Worm (Caenorhabditis elegans) whole organism, young adult: Measurements from ENCODE around the gene C35A5.3.

Experiments
- T26A5.8 ChIP-seq: sonication (generic microtip); optimal IDR thresholded peaks from 2 replicates; lab custom pipeline; 2016; ENCODE audit warnings: missing genetic modification characterization, missing compliant biosample characterization
- dpl-1 ChIP-seq: fragments of 150-350 bp; optimal IDR thresholded peaks from 2 replicates; lab custom pipeline; 2014; ENCODE audit warnings: missing biosample characterization, missing genetic modification reagents, missing genetic modification characterization
- unc-62 ChIP-seq: fragments of 150-350 bp; optimal IDR thresholded peaks from 2 replicates; lab custom pipeline; 2014; ENCODE audit warnings: missing biosample characterization, missing genetic modification reagents, missing genetic modification characterization
- ztf-18 ChIP-seq: sonication (generic microtip); optimal IDR thresholded peaks from 2 replicates; lab custom pipeline; 2016; ENCODE audit warnings: missing genotype, mild to moderate bottlenecking, missing genetic modification characterization, missing compliant biosample characterization

ce11 chrV:10514271-10514670 is 13.1 kb upstream of the C35A5.3 start, which contains the start of gene dmsr-8:
- no peak for TF ChIP-seq unc-62
- TF ChIP-seq T26A5.8 (tag; lab: Kevin White, UChicago) = no peak
- no peak for TF ChIP-seq ztf-18 (tag; lab: Kevin White, UChicago)
- TF ChIP-seq dpl-1 = no peak
